Fruit fly (Drosophila melanogaster) whole organism, embryonic: ENCODE data around the gene CG17145.

Source experiments
- Ada2b ChIP-seq: fragments of 200-800 bp; sonication (Bioruptor generic); IDR thresholded peaks from 2 replicates; pipeline ENCODE4 v1.3.6; 2022; ENCODE audit warnings: missing biosample characterization, missing genetic modification characterization
- Aef1 ChIP-seq: fragments of 200-800 bp; sonication (Bioruptor generic); IDR thresholded peaks from 3 replicates; pipeline ENCODE4 v1.3.6; 2022; ENCODE audit warnings: missing biosample characterization, missing genetic modification characterization
- B-H2 ChIP-seq: fragments of 200-800 bp; sonication (Bioruptor generic); optimal IDR thresholded peaks from 2 replicates; lab custom pipeline; 2018; ENCODE audit warnings: missing biosample characterization, mild to moderate bottlenecking, missing genetic modification characterization
- Bteb2 ChIP-seq: fragments of 200-800 bp; sonication (Bioruptor generic); optimal IDR thresholded peaks from 2 replicates; lab custom pipeline; 2016; ENCODE audit warnings: missing biosample characterization, missing genetic modification characterization
- CG10366 ChIP-seq: fragments of 200-800 bp; sonication (Bioruptor generic); IDR thresholded peaks from 2 replicates; pipeline ENCODE4 v1.3.6; 2022; ENCODE audit warnings: missing biosample characterization, missing genetic modification characterization
- CG12155 ChIP-seq: fragments of 200-800 bp; sonication (Bioruptor generic); optimal IDR thresholded peaks from 3 replicates; lab custom pipeline; 2016; ENCODE audit warnings: missing biosample characterization, missing genetic modification characterization
- CG12769 ChIP-seq: fragments of 200-800 bp; sonication (Bioruptor generic); optimal IDR thresholded peaks from 2 replicates; lab custom pipeline; 2019; ENCODE audit warnings: missing biosample characterization, mild to moderate bottlenecking, missing genetic modification characterization, moderate library complexity
- CG12942 ChIP-seq: fragments of 200-800 bp; sonication (Bioruptor generic); optimal IDR thresholded peaks from 3 replicates; lab custom pipeline; 2016; ENCODE audit warnings: missing biosample characterization, missing genetic modification characterization
- CG1602 ChIP-seq: fragments of 200-800 bp; sonication (Bioruptor generic); optimal IDR thresholded peaks from 3 replicates; lab custom pipeline; 2016; ENCODE audit warnings: missing biosample characterization, missing genetic modification characterization
- CG16779 ChIP-seq: fragments of 200-800 bp; sonication (Bioruptor generic); IDR thresholded peaks from 2 replicates; pipeline ENCODE4 v1.3.6; 2022; ENCODE audit warnings: missing biosample characterization, missing genetic modification characterization
- CG16815 ChIP-seq: fragments of 200-800 bp; sonication (Bioruptor generic); optimal IDR thresholded peaks from 3 replicates; lab custom pipeline; 2017; ENCODE audit warnings: missing biosample characterization, mild to moderate bottlenecking, missing genetic modification characterization
- CG17359 ChIP-seq: fragments of 200-800 bp; sonication (Bioruptor generic); optimal IDR thresholded peaks from 3 replicates; lab custom pipeline; 2018; ENCODE audit warnings: missing biosample characterization, mild to moderate bottlenecking, missing genetic modification characterization, moderate library complexity
- CG32767 ChIP-seq: fragments of 200-800 bp; sonication (Bioruptor generic); IDR thresholded peaks from 2 replicates; pipeline ENCODE4 v1.3.6; 2022; ENCODE audit warnings: missing biosample characterization, missing genetic modification characterization
- CG34224 ChIP-seq: fragments of 200-800 bp; sonication (Bioruptor generic); IDR thresholded peaks from 3 replicates; pipeline ENCODE4 v1.3.6; 2022; ENCODE audit warnings: missing biosample characterization, missing genetic modification characterization; ENCODE audit not compliant: partially characterized antibody
- CG3838 ChIP-seq: fragments of 200-800 bp; sonication (Bioruptor generic); optimal IDR thresholded peaks from 3 replicates; lab custom pipeline; 2016; ENCODE audit warnings: missing biosample characterization, missing genetic modification characterization
- CG3847 ChIP-seq: fragments of 200-800 bp; sonication (Bioruptor generic); IDR thresholded peaks from 2 replicates; pipeline ENCODE4 v1.3.6; 2022; ENCODE audit warnings: missing biosample characterization, missing genetic modification characterization
- CG5180 ChIP-seq: fragments of 200-800 bp; sonication (Bioruptor generic); optimal IDR thresholded peaks from 3 replicates; lab custom pipeline; 2017; ENCODE audit warnings: missing biosample characterization, missing genetic modification characterization, mild to moderate bottlenecking, moderate library complexity, missing genetic modification reagents
- CG6254 ChIP-seq: fragments of 200-800 bp; sonication (Bioruptor generic); optimal IDR thresholded peaks from 3 replicates; lab custom pipeline; 2017; ENCODE audit warnings: mild to moderate bottlenecking, missing biosample characterization, missing genetic modification reagents, missing genetic modification characterization
- CG6683 ChIP-seq: fragments of 200-800 bp; sonication (Bioruptor generic); optimal IDR thresholded peaks from 2 replicates; lab custom pipeline; 2017; ENCODE audit warnings: missing biosample characterization, mild to moderate bottlenecking, missing genetic modification characterization, missing genetic modification reagents
- CG6689 ChIP-seq: fragments of 200-800 bp; sonication (Bioruptor generic); IDR thresholded peaks from 2 replicates; pipeline ENCODE4 v1.3.6; 2022; ENCODE audit warnings: missing biosample characterization, missing genetic modification characterization
- CG6791 ChIP-seq: fragments of 200-800 bp; sonication (Bioruptor generic); IDR thresholded peaks from 3 replicates; pipeline ENCODE4 v1.3.6; 2022; ENCODE audit warnings: missing biosample characterization, missing genetic modification characterization; ENCODE audit not compliant: partially characterized antibody
- CG7839 ChIP-seq: fragments of 200-800 bp; sonication (Bioruptor generic); optimal IDR thresholded peaks from 3 replicates; lab custom pipeline; 2018; ENCODE audit warnings: missing biosample characterization, mild to moderate bottlenecking, missing genetic modification characterization, moderate library complexity
- CG8290 ChIP-seq, 3 experiments: fragments of 200-800 bp; sonication (Bioruptor generic); optimal IDR thresholded peaks; 2 replicates each; lab custom pipeline; 2016 to 2019; ENCODE audit warnings: missing biosample characterization in 3 of 3, missing genetic modification characterization in 3 of 3, mild to moderate bottlenecking in 2 of 3, moderate library complexity in 1 of 3
- CG8388 ChIP-seq: fragments of 200-800 bp; sonication (Bioruptor generic); optimal IDR thresholded peaks from 2 replicates; lab custom pipeline; 2019; ENCODE audit warnings: missing biosample characterization, mild to moderate bottlenecking, missing genetic modification characterization, moderate library complexity
- CHES-1-like ChIP-seq: fragments of 200-800 bp; sonication (Bioruptor generic); optimal IDR thresholded peaks from 2 replicates; lab custom pipeline; 2016; ENCODE audit warnings: missing biosample characterization, missing genetic modification characterization
- CrebB ChIP-seq: fragments of 200-800 bp; sonication (Bioruptor generic); optimal IDR thresholded peaks from 3 replicates; lab custom pipeline; 2018; ENCODE audit warnings: missing biosample characterization, mild to moderate bottlenecking, missing genetic modification characterization
- E2f2 ChIP-seq: fragments of 200-800 bp; sonication (Bioruptor generic); IDR thresholded peaks from 2 replicates; pipeline ENCODE4 v1.3.6; 2022; ENCODE audit warnings: missing biosample characterization, missing genetic modification characterization
- Eip74EF ChIP-seq, 2 experiments: fragments of 200-800 bp in 1 of 2; fragments of >200 bp in 1 of 2; sonication (Bioruptor generic) in 1 of 2; optimal IDR thresholded peaks; 2 replicates each; lab custom pipeline; 2017 to 2019; ENCODE audit warnings: missing biosample characterization in 2 of 2, missing genetic modification characterization in 2 of 2, mild to moderate bottlenecking in 1 of 2, moderate library complexity in 1 of 2
- Fer1 ChIP-seq: fragments of 200-800 bp; sonication (Bioruptor generic); optimal IDR thresholded peaks from 2 replicates; lab custom pipeline; 2017; ENCODE audit warnings: missing biosample characterization, mild to moderate bottlenecking, missing genetic modification characterization
- GATAe ChIP-seq: fragments of 200-800 bp; sonication (Bioruptor generic); conservative IDR thresholded peaks from 2 replicates; pipeline ENCODE4 v1.3.6; 2022; ENCODE audit warnings: missing biosample characterization, missing genetic modification characterization
- HLH3B ChIP-seq: fragments of 200-800 bp; sonication (Bioruptor generic); IDR thresholded peaks from 2 replicates; pipeline ENCODE4 v1.3.6; 2022; ENCODE audit warnings: missing biosample characterization, missing genetic modification characterization
- Lim3 ChIP-seq: fragments of 200-800 bp; sonication (Bioruptor generic); IDR thresholded peaks from 2 replicates; pipeline ENCODE4 v1.3.6; 2022; ENCODE audit warnings: missing biosample characterization, missing genetic modification characterization
- Nf-YC ChIP-seq: fragments of 200-800 bp; optimal IDR thresholded peaks from 3 replicates; lab custom pipeline; 2019; ENCODE audit warnings: missing biosample characterization, mild to moderate bottlenecking, missing genetic modification characterization, moderate library complexity
- Oli ChIP-seq: fragments of 200-800 bp; sonication (Bioruptor generic); optimal IDR thresholded peaks from 2 replicates; lab custom pipeline; 2018; ENCODE audit warnings: missing biosample characterization, mild to moderate bottlenecking, missing genetic modification characterization, moderate library complexity
- Ptx1 ChIP-seq: fragments of 200-800 bp; sonication (Bioruptor generic); IDR thresholded peaks from 2 replicates; pipeline ENCODE4 v1.3.6; 2022; ENCODE audit warnings: missing biosample characterization, missing genetic modification characterization
- Ssrp ChIP-seq: fragments of 200-800 bp; sonication (Bioruptor generic); optimal IDR thresholded peaks from 2 replicates; lab custom pipeline; 2018; ENCODE audit warnings: missing biosample characterization, mild to moderate bottlenecking, missing genetic modification characterization, moderate library complexity
- Trl ChIP-seq, 3 experiments: fragments of >200 bp in 2 of 3; fragments of 200-800 bp in 1 of 3; sonication (Bioruptor generic) in 1 of 3; optimal IDR thresholded peaks; 2 replicates in 1 of 3; 3 replicates in 2 of 3; lab custom pipeline; 2016 to 2017; ENCODE audit warnings: missing biosample characterization in 1 of 3, missing genetic modification characterization in 1 of 3
- bab2 ChIP-seq: fragments of 200-800 bp; sonication (Bioruptor generic); optimal IDR thresholded peaks from 2 replicates; lab custom pipeline; 2016; ENCODE audit warnings: missing biosample characterization, missing genetic modification characterization
- dysf ChIP-seq: fragments of 200-800 bp; sonication (Bioruptor generic); IDR thresholded peaks from 3 replicates; pipeline ENCODE4 v1.3.6; 2022; ENCODE audit warnings: missing biosample characterization, missing genetic modification characterization
- fd3F ChIP-seq: fragments of 200-800 bp; sonication (Bioruptor generic); optimal IDR thresholded peaks from 2 replicates; lab custom pipeline; 2018; ENCODE audit warnings: missing biosample characterization, mild to moderate bottlenecking, missing genetic modification characterization, moderate library complexity
- ken ChIP-seq: fragments of 200-800 bp; sonication (Bioruptor generic); IDR thresholded peaks from 3 replicates; pipeline ENCODE4 v1.3.6; 2022; ENCODE audit warnings: missing biosample characterization, missing genetic modification characterization
- kni ChIP-seq: fragments of 200-800 bp; sonication (Bioruptor generic); optimal IDR thresholded peaks from 3 replicates; lab custom pipeline; 2017; ENCODE audit warnings: mild to moderate bottlenecking, missing biosample characterization, missing genetic modification reagents, missing genetic modification characterization
- lola ChIP-seq, 3 experiments: fragments of >200 bp in 2 of 3; fragments of 200-800 bp in 1 of 3; sonication (Bioruptor generic) in 1 of 3; optimal IDR thresholded peaks; 2 replicates each; lab custom pipeline; 2017 to 2019; ENCODE audit warnings: missing biosample characterization in 3 of 3, missing genetic modification characterization in 3 of 3, mild to moderate bottlenecking in 1 of 3, moderate library complexity in 1 of 3
- scrt ChIP-seq: fragments of 200-800 bp; sonication (Bioruptor generic); optimal IDR thresholded peaks from 2 replicates; lab custom pipeline; 2018; ENCODE audit warnings: missing biosample characterization, mild to moderate bottlenecking, missing genetic modification characterization, moderate library complexity
- ttk ChIP-seq: fragments of 200-800 bp; sonication (Bioruptor generic); IDR thresholded peaks from 2 replicates; pipeline ENCODE4 v2.1.2; 2022; ENCODE audit warnings: missing biosample characterization, missing genetic modification characterization
- unpg ChIP-seq: fragments of 200-800 bp; sonication (Bioruptor generic); optimal IDR thresholded peaks from 3 replicates; lab custom pipeline; 2018; ENCODE audit warnings: missing biosample characterization, mild to moderate bottlenecking, missing genetic modification characterization, moderate library complexity
- wek ChIP-seq: fragments of 200-800 bp; sonication (Bioruptor generic); optimal IDR thresholded peaks from 3 replicates; lab custom pipeline; 2018; ENCODE audit warnings: missing biosample characterization, mild to moderate bottlenecking, missing genetic modification characterization, moderate library complexity

The CG17145 gene

DNA sequence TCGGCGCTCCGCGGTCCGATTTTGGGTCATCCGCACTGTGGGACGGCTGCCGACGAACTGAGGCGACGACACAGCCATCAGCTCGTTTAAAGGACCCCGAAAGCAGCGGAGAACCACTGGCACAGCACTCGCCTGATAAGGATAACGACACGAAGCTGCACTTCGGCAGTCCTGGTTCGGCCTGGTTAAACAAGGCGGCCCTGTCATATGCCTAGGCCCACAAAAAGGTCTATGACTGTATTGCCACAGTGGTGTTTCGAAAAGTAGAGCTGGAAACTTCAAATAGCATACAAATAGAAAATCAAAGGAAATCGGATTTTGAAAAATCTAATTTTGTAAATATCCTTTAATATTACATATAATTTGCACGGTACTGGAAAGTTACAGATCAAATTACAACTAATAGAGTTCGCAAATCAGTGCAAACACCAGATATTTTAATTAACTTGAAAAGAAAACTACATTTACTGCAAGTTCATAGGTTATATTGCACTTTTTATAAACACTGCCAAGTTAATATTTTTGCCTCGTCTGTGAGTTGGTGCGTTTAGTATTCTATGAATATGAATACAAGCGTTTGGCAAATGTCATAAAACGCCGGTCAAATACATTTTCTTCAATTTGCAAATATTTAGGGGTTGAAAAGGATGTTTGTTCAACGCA is 36.3 kb upstream of the CG17145 start (continued):
- no peak for TF ChIP-seq CG32767 (GFP tag; lab: Robert Waterston, UW)
- TF ChIP-seq CG34224 (GFP tag; lab: Robert Waterston, UW): no peak
- TF ChIP-seq CG16779 (GFP tag; lab: Robert Waterston, UW): 0 out of 2 replicates have a peak, but pooled peaks have one; percentile 40
- TF ChIP-seq bab2 (GFP tag; lab: Kevin White, UChicago): peak; percentile 10
- TF ChIP-seq GATAe (GFP tag; lab: Robert Waterston, UW): no peak
- TF ChIP-seq CG12155: peak; percentile 53
- peak; percentile 45 for TF ChIP-seq CG16815 (GFP tag; lab: Kevin White, UChicago)
- TF ChIP-seq CHES-1-like (GFP tag; lab: Kevin White, UChicago): peak; percentile 47
- TF ChIP-seq ken (GFP tag; lab: Robert Waterston, UW): peak; percentile 56; the same call in 2 of the 3 replicates
- peak; percentile 21; the same call in 1 of the 2 replicates for TF ChIP-seq CG10366 (GFP tag; lab: Robert Waterston, UW)
- TF ChIP-seq ttk (GFP tag; lab: Robert Waterston, UW): no peak
- TF ChIP-seq CG3847 (GFP tag; lab: Robert Waterston, UW): peak; percentile 26; the same call in 1 of the 2 replicates
- no peak for TF ChIP-seq CG6254 (GFP tag; lab: Kevin White, UChicago)
- peak in 1 of 2 experiments; percentile 37 for TF ChIP-seq Eip74EF (GFP tag; optimal IDR thresholded peaks at IDR 0.05; lab: Kevin White, UChicago)
- TF ChIP-seq Aef1: peak; percentile 56
- 0 out of 3 replicates have a peak, but pooled peaks have one; percentile 42 for TF ChIP-seq dysf (GFP tag; lab: Robert Waterston, UW)
- TF ChIP-seq Ptx1 (GFP tag; lab: Robert Waterston, UW): peak; percentile 47; the same call in 1 of the 2 replicates
- TF ChIP-seq Nf-YC: no peak
- TF ChIP-seq E2f2 (GFP tag; lab: Robert Waterston, UW): peak; percentile 44
- no peak for TF ChIP-seq CG5180 (GFP tag; lab: Kevin White, UChicago)
- peak; percentile 0 for TF ChIP-seq CG6683 (GFP tag; lab: Kevin White, UChicago)
- no peak for TF ChIP-seq Lim3 (GFP tag; lab: Robert Waterston, UW)
- TF ChIP-seq lola (GFP tag; optimal IDR thresholded peaks at IDR 0.05; lab: Kevin White, UChicago): no peak
- TF ChIP-seq fd3F (GFP tag; lab: Kevin White, UChicago): peak; percentile 37
- TF ChIP-seq scrt (GFP tag; lab: Kevin White, UChicago): peak; percentile 24
- peak; percentile 54 for TF ChIP-seq CG1602 (GFP tag; lab: Kevin White, UChicago)
- TF ChIP-seq CG6791 (GFP tag; lab: Robert Waterston, UW): no peak
- peak; percentile 49 for TF ChIP-seq Ssrp
- TF ChIP-seq unpg: peak; percentile 68
- no peak for TF ChIP-seq CrebB (tag; lab: Kevin White, UChicago)
- peak; percentile 49 for TF ChIP-seq CG12769
- peak; percentile 75 for TF ChIP-seq CG7839 (tag; lab: Kevin White, UChicago)
- peak; percentile 62 for TF ChIP-seq Bteb2 (GFP tag; lab: Kevin White, UChicago)
- no peak for TF ChIP-seq CG6689 (GFP tag; lab: Robert Waterston, UW)
- no peak for TF ChIP-seq Ada2b (GFP tag; lab: Robert Waterston, UW)
- TF ChIP-seq HLH3B (GFP tag; lab: Robert Waterston, UW): peak; percentile 57; the same call in 1 of the 2 replicates
- TF ChIP-seq Fer1 (GFP tag; lab: Kevin White, UChicago): peak; percentile 69
- TF ChIP-seq CG12942 (GFP tag; lab: Kevin White, UChicago): peak; percentile 23
- no peak for TF ChIP-seq kni (GFP tag; lab: Kevin White, UChicago)
- TF ChIP-seq wek: no peak
- peak; percentile 8 for TF ChIP-seq CG3838 (GFP tag; lab: Kevin White, UChicago)
- peak; percentile 77 for TF ChIP-seq Oli (tag; lab: Kevin White, UChicago)
- TF ChIP-seq B-H2 (GFP tag; lab: Kevin White, UChicago): peak; percentile 18
- TF ChIP-seq CG8290 (GFP tag; optimal IDR thresholded peaks at IDR 0.05; lab: Kevin White, UChicago): no peak
- peak in 1 of 2 experiments; percentile 51 for TF ChIP-seq CG8290 (tag; optimal IDR thresholded peaks at IDR 0.05; lab: Kevin White, UChicago)
- peak; percentile 23 for TF ChIP-seq CG17359 (tag; lab: Kevin White, UChicago)
- no peak for TF ChIP-seq Trl (optimal IDR thresholded peaks at IDR 0.05; lab: Kevin White, UChicago)
- TF ChIP-seq Trl (GFP tag; optimal IDR thresholded peaks at IDR 0.05; lab: Kevin White, UChicago): peak; percentile 0
- TF ChIP-seq CG8388 (GFP tag; lab: Kevin White, UChicago): peak; percentile 12
